Worm (Caenorhabditis elegans) whole organism, early embryonic: ENCODE measurements around the gene fbxa-184.

Experiments
- F13C5.2 ChIP-seq: sonication (generic microtip); optimal IDR thresholded peaks from 2 replicates; lab custom pipeline; 2017; ENCODE audit warnings: mild to moderate bottlenecking, missing genetic modification characterization, inconsistent platforms, missing compliant biosample characterization
- ama-1 ChIP-seq: fragments of 150-350 bp; optimal IDR thresholded peaks from 2 replicates; lab custom pipeline; 2014
- ceh-36 ChIP-seq: sonication (generic microtip); optimal IDR thresholded peaks from 2 replicates; lab custom pipeline; 2016; ENCODE audit warnings: missing genetic modification characterization, inconsistent platforms, missing compliant biosample characterization
- hmbx-1 ChIP-seq: sonication (generic microtip); optimal IDR thresholded peaks from 2 replicates; lab custom pipeline; 2016; ENCODE audit warnings: mild to moderate bottlenecking, missing genetic modification characterization, missing compliant biosample characterization
- hmg-4 ChIP-seq: fragments of 200-800 bp; sonication (Bioruptor generic); optimal IDR thresholded peaks from 2 replicates; lab custom pipeline; 2018; ENCODE audit warnings: mild to moderate bottlenecking, missing genetic modification characterization, missing compliant biosample characterization
- pes-1 ChIP-seq: fragments of 200-800 bp; sonication (Bioruptor generic); IDR thresholded peaks from 2 replicates; pipeline ENCODE4 v1.3.6; 2022; ENCODE audit warnings: missing genetic modification reagents, missing genetic modification characterization, missing compliant biosample characterization

ce11 chrII:1741248-1741647 is 31.2 kb downstream of the fbxa-184 start, which contains the start of gene K07G6.1:
- TF ChIP-seq ama-1 (lab: Kevin White, UChicago) (no peak), F13C5.2 (tag; lab: Kevin White, UChicago) (no peak), ceh-36 (no peak), hmg-4 (no peak), pes-1 (GFP tag; lab: Robert Waterston, UW) (no peak), hmbx-1 (tag; lab: Kevin White, UChicago) (no peak)
